Fruit fly (Drosophila melanogaster) whole organism, prepupa: Measurements from ENCODE around the gene CG7840.

Experiments
- CG11294 ChIP-seq: fragments of 200-800 bp; sonication (Bioruptor generic); IDR thresholded peaks from 2 replicates; pipeline ENCODE4 v1.3.6; 2022; ENCODE audit warnings: missing biosample characterization, missing genetic modification characterization
- CG11762 ChIP-seq: fragments of 200-800 bp; sonication (Bioruptor generic); optimal IDR thresholded peaks from 3 replicates; lab custom pipeline; 2016; ENCODE audit warnings: missing biosample characterization, missing genetic modification characterization; ENCODE audit not compliant: insufficient read depth
- CG15336 ChIP-seq: fragments of 200-800 bp; sonication (Bioruptor generic); IDR thresholded peaks from 2 replicates; pipeline ENCODE4 v1.3.6; 2022; ENCODE audit warnings: missing biosample characterization, missing genetic modification characterization
- CG1621 ChIP-seq: fragments of 200-800 bp; sonication (Bioruptor generic); optimal IDR thresholded peaks from 3 replicates; lab custom pipeline; 2018; ENCODE audit warnings: missing biosample characterization, mild to moderate bottlenecking, missing genetic modification characterization
- CG16779 ChIP-seq: fragments of 200-800 bp; sonication (Bioruptor generic); optimal IDR thresholded peaks from 3 replicates; lab custom pipeline; 2017; ENCODE audit warnings: missing biosample characterization, mild to moderate bottlenecking, missing genetic modification characterization
- CG3032 ChIP-seq: fragments of 200-800 bp; optimal IDR thresholded peaks from 2 replicates; lab custom pipeline; 2019; ENCODE audit warnings: missing biosample characterization, mild to moderate bottlenecking, missing genetic modification characterization, moderate library complexity
- CG31627 ChIP-seq: fragments of 200-800 bp; sonication (Bioruptor generic); optimal IDR thresholded peaks from 3 replicates; lab custom pipeline; 2016; ENCODE audit warnings: missing biosample characterization, missing genetic modification characterization
- CG34406 ChIP-seq: fragments of 200-800 bp; sonication (Bioruptor generic); optimal IDR thresholded peaks from 3 replicates; lab custom pipeline; 2016; ENCODE audit warnings: missing biosample characterization, missing genetic modification characterization
- CG3919 ChIP-seq: fragments of 200-800 bp; sonication (Bioruptor generic); optimal IDR thresholded peaks from 3 replicates; lab custom pipeline; 2016; ENCODE audit warnings: missing biosample characterization, missing genetic modification characterization
- CG4318 ChIP-seq: fragments of 200-800 bp; sonication (Bioruptor generic); optimal IDR thresholded peaks from 3 replicates; lab custom pipeline; 2017; ENCODE audit warnings: missing biosample characterization, mild to moderate bottlenecking, missing genetic modification characterization
- CG6276 ChIP-seq: fragments of 200-800 bp; sonication (Bioruptor generic); optimal IDR thresholded peaks from 2 replicates; lab custom pipeline; 2017; ENCODE audit warnings: missing biosample characterization, mild to moderate bottlenecking, missing genetic modification characterization
- CG6792 ChIP-seq: fragments of 200-800 bp; sonication (Bioruptor generic); optimal IDR thresholded peaks from 3 replicates; lab custom pipeline; 2016; ENCODE audit warnings: missing biosample characterization, missing genetic modification characterization
- CG6808 ChIP-seq: fragments of 200-800 bp; sonication (Bioruptor generic); optimal IDR thresholded peaks from 3 replicates; lab custom pipeline; 2017; ENCODE audit warnings: missing biosample characterization, missing genetic modification characterization, mild to moderate bottlenecking, moderate library complexity, missing genetic modification reagents
- CG6854 ChIP-seq: fragments of 200-800 bp; sonication (Bioruptor generic); optimal IDR thresholded peaks from 2 replicates; lab custom pipeline; 2017; ENCODE audit warnings: missing biosample characterization, mild to moderate bottlenecking, missing genetic modification characterization
- CG7368 ChIP-seq: fragments of 200-800 bp; sonication (Bioruptor generic); optimal IDR thresholded peaks from 3 replicates; lab custom pipeline; 2016; ENCODE audit warnings: missing biosample characterization, missing genetic modification characterization
- CG8119 ChIP-seq: fragments of 200-800 bp; sonication (Bioruptor generic); IDR thresholded peaks from 3 replicates; pipeline ENCODE4 v1.3.6; 2022; ENCODE audit warnings: missing biosample characterization, missing genetic modification characterization
- CG8319 ChIP-seq: fragments of 200-800 bp; sonication (Bioruptor generic); optimal IDR thresholded peaks from 3 replicates; lab custom pipeline; 2016; ENCODE audit warnings: missing biosample characterization, missing genetic modification characterization
- CG9139 ChIP-seq: fragments of 200-800 bp; sonication (Bioruptor generic); optimal IDR thresholded peaks from 3 replicates; lab custom pipeline; 2017; ENCODE audit warnings: missing biosample characterization, mild to moderate bottlenecking, missing genetic modification characterization
- Eip75B ChIP-seq: fragments of 200-800 bp; sonication (Bioruptor generic); optimal IDR thresholded peaks from 3 replicates; lab custom pipeline; 2016; ENCODE audit warnings: missing biosample characterization, missing genetic modification characterization
- Eip78C ChIP-seq: fragments of 200-800 bp; sonication (Bioruptor generic); peaks from one replicate; lab custom pipeline; 2016; ENCODE audit warnings: missing biosample characterization, missing genetic modification characterization
- Eip93F ChIP-seq: fragments of 200-800 bp; sonication (Bioruptor generic); optimal IDR thresholded peaks from 2 replicates; lab custom pipeline; 2016; ENCODE audit warnings: missing biosample characterization, mild to moderate bottlenecking, missing genetic modification characterization
- Gug ChIP-seq: fragments of 200-800 bp; sonication (Bioruptor generic); IDR thresholded peaks from 2 replicates; pipeline ENCODE4 v1.3.6; 2022; ENCODE audit warnings: missing biosample characterization, missing genetic modification characterization
- Hr38 ChIP-seq: sonication (Bioruptor generic); optimal IDR thresholded peaks from 2 replicates; lab custom pipeline; 2016; ENCODE audit warnings: missing biosample characterization, missing genetic modification characterization
- Hr39 ChIP-seq: fragments of 200-800 bp; sonication (Bioruptor generic); optimal IDR thresholded peaks from 2 replicates; lab custom pipeline; 2016; ENCODE audit warnings: missing biosample characterization, missing genetic modification characterization
- Hr4 ChIP-seq: fragments of 200-800 bp; sonication (Bioruptor generic); optimal IDR thresholded peaks from 3 replicates; lab custom pipeline; 2016; ENCODE audit warnings: missing biosample characterization, missing genetic modification characterization
- OdsH ChIP-seq: fragments of 200-800 bp; sonication (Bioruptor generic); optimal IDR thresholded peaks from 3 replicates; lab custom pipeline; 2016; ENCODE audit warnings: missing biosample characterization, missing genetic modification characterization
- Sox15 ChIP-seq: fragments of 200-800 bp; sonication (Bioruptor generic); optimal IDR thresholded peaks from 3 replicates; lab custom pipeline; 2016; ENCODE audit warnings: missing biosample characterization, missing genetic modification characterization
- achi ChIP-seq: fragments of 200-800 bp; sonication (Bioruptor generic); optimal IDR thresholded peaks from 3 replicates; lab custom pipeline; 2016; ENCODE audit warnings: missing biosample characterization, missing genetic modification characterization
- acj6 ChIP-seq: fragments of 200-800 bp; sonication (Bioruptor generic); optimal IDR thresholded peaks from 3 replicates; lab custom pipeline; 2016; ENCODE audit warnings: missing biosample characterization, missing genetic modification characterization
- esn ChIP-seq: fragments of 200-800 bp; sonication (Bioruptor generic); optimal IDR thresholded peaks from 2 replicates; lab custom pipeline; 2016; ENCODE audit warnings: missing biosample characterization, mild to moderate bottlenecking, missing genetic modification characterization, moderate library complexity
- fd59A ChIP-seq: fragments of 200-800 bp; sonication (Bioruptor generic); optimal IDR thresholded peaks from 2 replicates; lab custom pipeline; 2017; ENCODE audit warnings: missing biosample characterization, mild to moderate bottlenecking, missing genetic modification characterization, missing genetic modification reagents
- fkh ChIP-seq: fragments of 200-800 bp; sonication (Bioruptor generic); optimal IDR thresholded peaks from 3 replicates; lab custom pipeline; 2017; ENCODE audit warnings: missing biosample characterization, mild to moderate bottlenecking, missing genetic modification characterization, moderate library complexity
- net ChIP-seq: fragments of 200-800 bp; sonication (Bioruptor generic); optimal IDR thresholded peaks from 3 replicates; lab custom pipeline; 2016; ENCODE audit warnings: missing biosample characterization, missing genetic modification characterization
- salr ChIP-seq, 2 experiments: fragments of 200-800 bp; sonication (Bioruptor generic); optimal IDR thresholded peaks; 3 replicates each; lab custom pipeline; 2016 to 2018; ENCODE audit warnings: missing biosample characterization in 2 of 2, missing genetic modification characterization in 2 of 2, mild to moderate bottlenecking in 1 of 2
- svp ChIP-seq: fragments of 200-800 bp; sonication (Bioruptor generic); peaks from one replicate; lab custom pipeline; 2016; ENCODE audit warnings: missing biosample characterization, missing genetic modification characterization
- topi ChIP-seq: fragments of 200-800 bp; sonication (Bioruptor generic); optimal IDR thresholded peaks from 3 replicates; lab custom pipeline; 2016; ENCODE audit warnings: missing biosample characterization, missing genetic modification characterization

Gene CG7840

DNA sequence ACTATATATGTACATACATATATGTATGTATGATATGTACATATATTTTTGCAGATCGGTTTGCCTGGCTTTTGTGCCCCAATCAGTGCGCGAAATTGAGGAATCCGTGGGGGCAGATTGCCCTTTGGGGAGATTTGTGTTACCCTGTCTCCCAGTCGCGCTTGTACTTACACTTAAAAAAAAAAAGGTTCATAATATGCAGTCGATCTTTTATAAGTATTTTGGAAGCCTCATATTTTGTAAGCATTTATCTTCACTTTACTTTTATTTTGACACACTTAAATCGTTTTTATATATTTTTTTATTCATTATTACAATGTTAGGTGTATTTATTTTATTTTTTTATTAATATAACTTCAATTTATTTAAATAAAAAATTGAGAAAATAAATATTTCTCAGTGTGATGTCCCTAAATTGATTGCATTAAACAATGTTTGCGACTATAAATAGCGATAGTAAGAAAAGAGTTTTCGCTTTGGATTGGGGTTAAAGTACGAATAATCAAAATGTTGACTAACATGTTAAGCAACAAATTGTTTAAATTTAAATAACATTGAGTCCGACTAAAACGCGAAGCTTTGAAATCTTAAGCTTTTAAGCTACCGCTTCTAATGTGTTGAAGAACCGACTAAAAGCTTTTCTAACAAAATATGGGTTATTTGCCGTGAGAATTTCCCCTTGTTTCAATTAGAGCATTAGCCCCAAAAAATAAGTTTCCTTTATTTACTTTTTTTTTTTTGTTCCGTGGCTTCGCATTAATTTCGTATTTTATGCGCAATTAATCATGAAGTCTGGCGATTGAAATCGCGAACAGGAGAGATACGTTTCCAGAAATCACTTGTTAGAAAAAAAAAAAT is 21.3 kb downstream of the CG7840 start (continued):
- TF ChIP-seq esn (GFP tag; lab: Kevin White, UChicago) (peak; percentile 58), fkh (GFP tag; lab: Kevin White, UChicago) (peak; percentile 19), CG8119 (GFP tag; lab: Robert Waterston, UW) (peak; percentile 59), CG34406 (GFP tag; lab: Kevin White, UChicago) (peak; percentile 41), CG16779 (tag; lab: Kevin White, UChicago) (no peak), CG11762 (GFP tag; lab: Kevin White, UChicago) (no peak), CG31627 (peak; percentile 6), acj6 (peak; percentile 1)

dm6 chr2L:8327272-8327555 is 21.8 kb downstream of the CG7840 start, which contains the start of gene CG14275:
Gene CG14275 (plus strand): TSS chr2L:8327456.
- no peak for TF ChIP-seq CG3919
- TF ChIP-seq CG6854 (GFP tag; lab: Kevin White, UChicago), result no peak
- no peak for TF ChIP-seq Eip78C
- no peak for TF ChIP-seq CG31627
- no peak for TF ChIP-seq Hr38 (GFP tag; lab: Kevin White, UChicago)
- TF ChIP-seq Eip93F (GFP tag; lab: Kevin White, UChicago), result no peak
- TF ChIP-seq CG11294 (GFP tag; lab: Robert Waterston, UW), result no peak
- no peak for TF ChIP-seq achi
- no peak for TF ChIP-seq OdsH (GFP tag; lab: Kevin White, UChicago)
- no peak for TF ChIP-seq Gug (GFP tag; lab: Robert Waterston, UW)
- no peak for TF ChIP-seq salr (GFP tag; optimal IDR thresholded peaks at IDR 0.05; lab: Kevin White, UChicago)
- TF ChIP-seq Hr39 (GFP tag; lab: Kevin White, UChicago), result no peak
- no peak for TF ChIP-seq CG8319 (GFP tag; lab: Kevin White, UChicago)
- TF ChIP-seq CG3032 (tag; lab: Kevin White, UChicago), result no peak
- TF ChIP-seq Hr4 (GFP tag; lab: Kevin White, UChicago), result no peak

- TF ChIP-seq svp (GFP tag; lab: Kevin White, UChicago) (peak; percentile 3), fd59A (no peak)
These were observed 22.5 kb downstream of the CG7840 start for dm6 chr2L:8327783-8328327.

DNA sequence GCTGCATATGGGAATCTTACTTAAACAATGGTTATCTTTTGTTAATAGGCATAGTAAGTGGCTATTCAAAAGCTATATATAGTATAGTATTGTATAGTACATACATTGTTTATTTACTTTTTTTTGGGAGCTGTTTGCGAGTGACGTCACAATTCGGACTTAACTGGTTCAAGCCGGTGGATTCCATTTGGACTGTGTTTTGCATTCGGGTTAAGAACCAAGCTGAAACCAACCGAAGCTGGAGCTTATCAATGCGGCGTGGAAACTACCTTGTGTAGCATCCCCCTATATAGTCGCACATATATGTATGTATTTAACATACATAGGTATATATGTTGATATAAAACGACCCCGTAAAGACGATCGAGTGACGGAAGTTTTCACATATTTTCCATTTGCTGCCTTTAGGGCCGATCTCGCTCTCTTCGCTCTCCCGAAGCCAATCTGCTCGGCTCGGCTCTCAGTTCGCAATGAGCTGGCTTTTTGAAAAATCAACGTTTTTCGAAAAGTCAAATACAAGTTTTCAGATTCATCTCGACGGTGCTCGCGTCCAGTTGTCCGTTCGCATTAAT is 23.2 kb downstream of the CG7840 start:
- peak; percentile 33 for TF ChIP-seq Eip78C
- no peak for TF ChIP-seq Hr39 (GFP tag; lab: Kevin White, UChicago)
- TF ChIP-seq svp (GFP tag; lab: Kevin White, UChicago), result peak; percentile 2
- TF ChIP-seq CG7368 (GFP tag; lab: Kevin White, UChicago), result no peak
- no peak for TF ChIP-seq fkh (GFP tag; lab: Kevin White, UChicago)
- no peak for TF ChIP-seq CG6792 (GFP tag; lab: Kevin White, UChicago)

dm6 chr2L:8333185-8333584 is 27.8 kb downstream of the CG7840 start:
- TF ChIP-seq CG3032 (tag; lab: Kevin White, UChicago) (no peak), CG11294 (GFP tag; lab: Robert Waterston, UW) (no peak), fd59A (no peak)
- TF ChIP-seq, all 60 proteins: peak for 0

DNA sequence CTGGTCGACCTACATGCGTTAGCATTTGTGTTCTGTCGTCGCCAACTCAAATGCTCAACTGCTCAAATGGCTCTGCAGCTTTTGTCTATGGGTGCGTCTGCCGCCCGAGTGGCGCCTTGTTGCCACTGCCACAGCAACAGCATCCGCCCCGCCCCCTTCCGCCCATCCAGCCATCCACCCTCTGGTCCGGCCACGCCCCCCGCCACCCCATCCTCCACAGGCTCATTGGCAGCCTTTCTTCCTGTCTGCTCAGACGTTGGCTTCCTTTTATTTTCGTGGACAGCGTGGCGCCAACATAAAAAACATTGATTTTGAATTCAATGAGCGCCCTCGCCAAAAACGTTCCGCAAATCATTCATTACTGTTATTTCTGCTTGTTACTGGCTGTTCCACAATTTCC is 28.2 kb downstream of the CG7840 start:
- no peak for TF ChIP-seq CG9139 (GFP tag; lab: Kevin White, UChicago)
- TF ChIP-seq, all 60 proteins: peak for 0

DNA sequence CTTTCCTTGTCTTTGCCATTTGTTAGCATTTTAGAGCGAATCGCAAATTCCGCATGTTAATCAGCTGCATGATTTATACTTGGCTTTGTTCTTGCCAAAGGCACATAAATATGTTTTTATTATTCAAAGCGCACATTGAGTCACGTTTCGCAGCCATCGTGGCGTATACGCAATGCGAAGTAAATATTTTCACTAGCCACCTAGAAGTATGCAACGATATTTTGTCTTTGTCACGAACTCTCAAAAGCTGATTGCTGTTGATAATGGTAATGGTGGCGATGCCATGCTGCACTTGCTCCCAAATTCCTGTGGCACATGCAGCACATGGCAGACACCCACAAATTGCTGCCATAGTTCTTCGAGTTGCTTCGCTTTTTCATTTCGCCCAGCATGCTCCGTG is 29.3 kb downstream of the CG7840 start:
- no peak for TF ChIP-seq net (GFP tag; lab: Kevin White, UChicago)
- peak; percentile 6 for TF ChIP-seq CG3919
- TF ChIP-seq CG6808 (GFP tag; lab: Kevin White, UChicago), result no peak
- no peak for TF ChIP-seq CG4318 (GFP tag; lab: Kevin White, UChicago)
- TF ChIP-seq CG6276, result no peak
- no peak for TF ChIP-seq CG1621
- TF ChIP-seq CG31627, result no peak
- no peak for TF ChIP-seq Sox15 (GFP tag; lab: Kevin White, UChicago)
- no peak for TF ChIP-seq Hr39 (GFP tag; lab: Kevin White, UChicago)
- no peak for TF ChIP-seq Gug (GFP tag; lab: Robert Waterston, UW)
- TF ChIP-seq topi (GFP tag; lab: Kevin White, UChicago), result no peak
- no peak for TF ChIP-seq CG7368 (GFP tag; lab: Kevin White, UChicago)
- no peak for TF ChIP-seq CG6792 (GFP tag; lab: Kevin White, UChicago)
- no peak for TF ChIP-seq Eip93F (GFP tag; lab: Kevin White, UChicago)
- TF ChIP-seq CG8119 (GFP tag; lab: Robert Waterston, UW), result no peak
- TF ChIP-seq CG15336 (GFP tag; lab: Robert Waterston, UW), result no peak
- TF ChIP-seq Eip75B, result no peak
- no peak for TF ChIP-seq fkh (GFP tag; lab: Kevin White, UChicago)
